Fruit fly (Drosophila melanogaster) whole organism, adult: ENCODE data around the gene CG42489.

Source experiments
- CG33017 ChIP-seq: fragments of 200-800 bp; sonication (Bioruptor generic); optimal IDR thresholded peaks from 2 replicates; lab custom pipeline; 2018; ENCODE audit warnings: missing biosample characterization, mild to moderate bottlenecking, missing genetic modification characterization, moderate library complexity
- Clk ChIP-seq: fragments of 200-800 bp; sonication (Bioruptor generic); optimal IDR thresholded peaks from 2 replicates; lab custom pipeline; 2017; ENCODE audit warnings: missing biosample characterization, missing genetic modification characterization
- bab1 ChIP-seq: fragments of 200-800 bp; sonication (Bioruptor generic); optimal IDR thresholded peaks from 3 replicates; lab custom pipeline; 2019; ENCODE audit warnings: missing biosample characterization, mild to moderate bottlenecking, missing genetic modification characterization, moderate library complexity
- cnc ChIP-seq, 2 experiments: fragments of >200 bp; optimal IDR thresholded peaks; 2 replicates each; lab custom pipeline; 2017
- kay ChIP-seq: fragments of 200-800 bp; sonication (Bioruptor generic); peaks from one replicate; lab custom pipeline; 2016; ENCODE audit warnings: missing biosample characterization, missing genetic modification characterization, borderline replicate concordance
- tj ChIP-seq: fragments of 200-800 bp; sonication (Bioruptor generic); optimal IDR thresholded peaks from 3 replicates; lab custom pipeline; 2017; ENCODE audit warnings: missing biosample characterization, mild to moderate bottlenecking, missing genetic modification characterization, moderate library complexity

dm6 chr3R:8616149-8616548 lies 38.4 kb downstream of the CG42489 start:
- TF ChIP-seq Clk (GFP tag; lab: Kevin White, UChicago) (no peak), tj (no peak), cnc (optimal IDR thresholded peaks at IDR 0.05; lab: Kevin White, UChicago) (no peak), CG33017 (tag; lab: Kevin White, UChicago) (no peak), kay (GFP tag; lab: Kevin White, UChicago) (no peak), bab1 (no peak)
